Fruit fly (Drosophila melanogaster) whole organism, embryonic: ENCODE measurements around the gene CG43402.

Source experiments
- B-H1 ChIP-seq: fragments of 200-800 bp; sonication (Bioruptor generic); IDR thresholded peaks from 3 replicates; pipeline ENCODE4 v1.3.6; 2022; ENCODE audit warnings: missing biosample characterization, missing genetic modification characterization
- C15 ChIP-seq: fragments of 200-800 bp; sonication (Bioruptor generic); IDR thresholded peaks from 3 replicates; pipeline ENCODE4 v1.3.6; 2022; ENCODE audit warnings: missing biosample characterization, missing genetic modification characterization
- CG10565 ChIP-seq: fragments of 200-800 bp; sonication (Bioruptor generic); optimal IDR thresholded peaks from 3 replicates; lab custom pipeline; 2016; ENCODE audit warnings: missing biosample characterization, mild to moderate bottlenecking, missing genetic modification characterization
- CG12659 ChIP-seq: fragments of 200-800 bp; sonication (Bioruptor generic); optimal IDR thresholded peaks from 3 replicates; lab custom pipeline; 2017; ENCODE audit warnings: mild to moderate bottlenecking, missing biosample characterization, missing genetic modification reagents, missing genetic modification characterization
- CG13123 ChIP-seq: fragments of 200-800 bp; sonication (Bioruptor generic); optimal IDR thresholded peaks from 2 replicates; lab custom pipeline; 2016; ENCODE audit warnings: missing biosample characterization, missing genetic modification characterization
- CG13296 ChIP-seq: fragments of 200-800 bp; sonication (Bioruptor generic); optimal IDR thresholded peaks from 3 replicates; lab custom pipeline; 2018; ENCODE audit warnings: missing biosample characterization, mild to moderate bottlenecking, missing genetic modification characterization
- CG13894 ChIP-seq: fragments of 200-800 bp; sonication (Bioruptor generic); optimal IDR thresholded peaks from 3 replicates; lab custom pipeline; 2018; ENCODE audit warnings: missing biosample characterization, mild to moderate bottlenecking, missing genetic modification characterization, moderate library complexity
- CG14667 ChIP-seq: fragments of 200-800 bp; sonication (Bioruptor generic); IDR thresholded peaks from 2 replicates; pipeline ENCODE4 v1.3.6; 2022; ENCODE audit warnings: missing biosample characterization, missing genetic modification characterization
- CG14710 ChIP-seq: fragments of 200-800 bp; sonication (Bioruptor generic); optimal IDR thresholded peaks from 3 replicates; lab custom pipeline; 2019; ENCODE audit warnings: missing biosample characterization, mild to moderate bottlenecking, missing genetic modification characterization, moderate library complexity
- CG14965 ChIP-seq: fragments of 200-800 bp; sonication (Bioruptor generic); optimal IDR thresholded peaks from 2 replicates; lab custom pipeline; 2016; ENCODE audit warnings: missing biosample characterization, missing genetic modification characterization, borderline replicate concordance
- CG15011 ChIP-seq: fragments of 200-800 bp; sonication (Bioruptor generic); optimal IDR thresholded peaks from 3 replicates; lab custom pipeline; 2018; ENCODE audit warnings: missing biosample characterization, mild to moderate bottlenecking, missing genetic modification characterization
- CG2712 ChIP-seq: fragments of 200-800 bp; optimal IDR thresholded peaks from 3 replicates; lab custom pipeline; 2019; ENCODE audit warnings: missing biosample characterization, mild to moderate bottlenecking, missing genetic modification characterization, moderate library complexity
- CG33213 ChIP-seq: fragments of 200-800 bp; sonication (Bioruptor generic); optimal IDR thresholded peaks from 3 replicates; lab custom pipeline; 2016; ENCODE audit warnings: missing biosample characterization, missing genetic modification characterization
- CG6689 ChIP-seq: fragments of 200-800 bp; sonication (Bioruptor generic); IDR thresholded peaks from 2 replicates; pipeline ENCODE4 v1.3.6; 2022; ENCODE audit warnings: missing biosample characterization, missing genetic modification characterization
- CG7556 ChIP-seq: fragments of 200-800 bp; sonication (Bioruptor generic); optimal IDR thresholded peaks from 2 replicates; lab custom pipeline; 2017; ENCODE audit warnings: missing biosample characterization, mild to moderate bottlenecking, missing genetic modification characterization
- CG8388 ChIP-seq: fragments of 200-800 bp; sonication (Bioruptor generic); optimal IDR thresholded peaks from 2 replicates; lab custom pipeline; 2019; ENCODE audit warnings: missing biosample characterization, mild to moderate bottlenecking, missing genetic modification characterization, moderate library complexity
- CG9797 ChIP-seq: fragments of 200-800 bp; sonication (Bioruptor generic); optimal IDR thresholded peaks from 3 replicates; lab custom pipeline; 2018; ENCODE audit warnings: missing biosample characterization, mild to moderate bottlenecking, missing genetic modification characterization
- Deaf1 ChIP-seq: fragments of 200-800 bp; optimal IDR thresholded peaks from 3 replicates; lab custom pipeline; 2019; ENCODE audit warnings: missing biosample characterization, mild to moderate bottlenecking, missing genetic modification characterization, moderate library complexity
- Dll ChIP-seq: fragments of 200-800 bp; sonication (Bioruptor generic); IDR thresholded peaks from 4 replicates; pipeline ENCODE4 v1.3.6; 2022; ENCODE audit warnings: missing biosample characterization, missing genetic modification characterization; ENCODE audit not compliant: partially characterized antibody
- Dref ChIP-seq: fragments of 200-800 bp; sonication (Bioruptor generic); IDR thresholded peaks from 2 replicates; pipeline ENCODE4 v1.3.6; 2022; ENCODE audit warnings: missing biosample characterization, missing genetic modification characterization
- Drgx ChIP-seq: fragments of 200-800 bp; sonication (Bioruptor generic); IDR thresholded peaks from 2 replicates; pipeline ENCODE4 v1.3.6; 2022; ENCODE audit warnings: missing biosample characterization, missing genetic modification characterization
- Ets97D ChIP-seq: fragments of 200-800 bp; sonication (Bioruptor generic); optimal IDR thresholded peaks from 3 replicates; lab custom pipeline; 2016; ENCODE audit warnings: missing biosample characterization, missing genetic modification characterization
- Jarid2 ChIP-seq: fragments of 200-800 bp; sonication (Bioruptor generic); optimal IDR thresholded peaks from 3 replicates; lab custom pipeline; 2017; ENCODE audit warnings: mild to moderate bottlenecking, missing biosample characterization, missing genetic modification reagents, missing genetic modification characterization
- Nf-YA ChIP-seq: fragments of 200-800 bp; sonication (Bioruptor generic); IDR thresholded peaks from 2 replicates; pipeline ENCODE4 v1.3.6; 2022; ENCODE audit warnings: missing biosample characterization, missing genetic modification characterization
- Pdp1 ChIP-seq, 2 experiments: fragments of 200-800 bp; sonication (Bioruptor generic); optimal IDR thresholded peaks; 3 replicates each; lab custom pipeline; 2016; ENCODE audit warnings: missing biosample characterization in 2 of 2, missing genetic modification characterization in 2 of 2, mild to moderate bottlenecking in 1 of 2, moderate library complexity in 1 of 2
- Scr ChIP-seq: fragments of 200-800 bp; sonication (Bioruptor generic); IDR thresholded peaks from 2 replicates; pipeline ENCODE4 v1.3.6; 2022; ENCODE audit warnings: missing biosample characterization, missing genetic modification characterization; ENCODE audit not compliant: partially characterized antibody
- ac ChIP-seq: fragments of 200-800 bp; sonication (Bioruptor generic); optimal IDR thresholded peaks from 3 replicates; lab custom pipeline; 2017; ENCODE audit warnings: missing biosample characterization, mild to moderate bottlenecking, missing genetic modification characterization
- ap ChIP-seq: fragments of 200-800 bp; sonication (Bioruptor generic); IDR thresholded peaks from 2 replicates; pipeline ENCODE4 v1.3.6; 2022; ENCODE audit warnings: missing biosample characterization, missing genetic modification characterization
- cad ChIP-seq: fragments of >200 bp; optimal IDR thresholded peaks from 2 replicates; lab custom pipeline; 2017; ENCODE audit warnings: missing biosample characterization, missing genetic modification characterization
- chn ChIP-seq: fragments of 200-800 bp; sonication (Bioruptor generic); optimal IDR thresholded peaks from 2 replicates; lab custom pipeline; 2016; ENCODE audit warnings: missing biosample characterization, missing genetic modification characterization
- dati ChIP-seq: fragments of 200-800 bp; sonication (Bioruptor generic); IDR thresholded peaks from 2 replicates; pipeline ENCODE4 v1.3.6; 2022; ENCODE audit warnings: missing biosample characterization, missing genetic modification characterization
- dmrt99B ChIP-seq: fragments of 200-800 bp; sonication (Bioruptor generic); optimal IDR thresholded peaks from 2 replicates; lab custom pipeline; 2018; ENCODE audit warnings: missing biosample characterization, mild to moderate bottlenecking, missing genetic modification characterization, moderate library complexity
- dysf ChIP-seq: fragments of 200-800 bp; sonication (Bioruptor generic); IDR thresholded peaks from 3 replicates; pipeline ENCODE4 v1.3.6; 2022; ENCODE audit warnings: missing biosample characterization, missing genetic modification characterization
- esg ChIP-seq: fragments of 200-800 bp; sonication (Bioruptor generic); conservative IDR thresholded peaks from 2 replicates; pipeline ENCODE4 v1.3.6; 2022; ENCODE audit warnings: missing biosample characterization, missing genetic modification characterization
- gfzf ChIP-seq: fragments of 200-800 bp; sonication (Bioruptor generic); optimal IDR thresholded peaks from 2 replicates; lab custom pipeline; 2016; ENCODE audit warnings: missing biosample characterization, mild to moderate bottlenecking, missing genetic modification characterization, moderate library complexity
- grn ChIP-seq: fragments of 200-800 bp; sonication (Bioruptor generic); optimal IDR thresholded peaks from 3 replicates; lab custom pipeline; 2017; ENCODE audit warnings: missing biosample characterization, missing genetic modification characterization
- hkb ChIP-seq, 2 experiments: fragments of 200-800 bp in 1 of 2; fragments of >200 bp in 1 of 2; sonication (Bioruptor generic) in 1 of 2; IDR thresholded peaks in 1 of 2; optimal IDR thresholded peaks in 1 of 2; 2 replicates each; pipeline versions ENCODE4 v1.3.6 to Lab custom; 2017 to 2022; ENCODE audit warnings: missing biosample characterization in 1 of 2, missing genetic modification characterization in 1 of 2
- klu ChIP-seq: fragments of 200-800 bp; sonication (Bioruptor generic); IDR thresholded peaks from 2 replicates; pipeline ENCODE4 v1.3.6; 2022; ENCODE audit warnings: missing biosample characterization, missing genetic modification characterization
- lmd ChIP-seq: fragments of 200-800 bp; sonication (Bioruptor generic); IDR thresholded peaks from 2 replicates; pipeline ENCODE4 v1.3.6; 2022; ENCODE audit warnings: missing biosample characterization, missing genetic modification characterization
- mld ChIP-seq: fragments of 200-800 bp; sonication (Bioruptor generic); IDR thresholded peaks from 3 replicates; pipeline ENCODE4 v1.3.6; 2022; ENCODE audit warnings: missing biosample characterization, missing genetic modification characterization; ENCODE audit not compliant: partially characterized antibody
- phol ChIP-seq: fragments of 200-800 bp; sonication (Bioruptor generic); optimal IDR thresholded peaks from 3 replicates; lab custom pipeline; 2018; ENCODE audit warnings: missing biosample characterization, mild to moderate bottlenecking, missing genetic modification characterization, moderate library complexity
- prd ChIP-seq, 3 experiments: fragments of >200 bp in 2 of 3; fragments of 200-800 bp in 1 of 3; sonication (Bioruptor generic) in 1 of 3; optimal IDR thresholded peaks in 2 of 3; IDR thresholded peaks in 1 of 3; 2 replicates in 2 of 3; 3 replicates in 1 of 3; pipeline versions ENCODE4 v1.3.6 to Lab custom; 2017 to 2022; ENCODE audit warnings: missing biosample characterization in 1 of 3, missing genetic modification characterization in 1 of 3
- pzg ChIP-seq: fragments of 200-800 bp; sonication (Bioruptor generic); optimal IDR thresholded peaks from 3 replicates; lab custom pipeline; 2018; ENCODE audit warnings: missing biosample characterization, mild to moderate bottlenecking, missing genetic modification characterization, moderate library complexity
- twi ChIP-seq: fragments of 200-800 bp; optimal IDR thresholded peaks from 2 replicates; lab custom pipeline; 2019; ENCODE audit warnings: missing biosample characterization, mild to moderate bottlenecking, missing genetic modification characterization, moderate library complexity

CG43402 gene

dm6 chr2L:1485975-1486665 lies 43.7 kb downstream of the CG43402 start (continued):
- no peak for TF ChIP-seq grn (GFP tag; lab: Kevin White, UChicago)
- TF ChIP-seq lmd: peak; percentile 39; the same call in 1 of the 2 replicates
- TF ChIP-seq CG13894 (tag; lab: Kevin White, UChicago): peak; percentile 24
- TF ChIP-seq Pdp1 (GFP tag; optimal IDR thresholded peaks at IDR 0.05; lab: Kevin White, UChicago): peak in 1 of 2 experiments; percentile 12
- peak; percentile 27 for TF ChIP-seq CG2712 (tag; lab: Kevin White, UChicago)
- TF ChIP-seq CG13296 (GFP tag; lab: Kevin White, UChicago): no peak
- TF ChIP-seq chn (GFP tag; lab: Kevin White, UChicago): no peak
- no peak for TF ChIP-seq Nf-YA
- peak; percentile 25; the same call in 1 of the 3 replicates for TF ChIP-seq B-H1 (GFP tag; lab: Robert Waterston, UW)
- peak; percentile 18 for TF ChIP-seq cad (GFP tag; lab: Kevin White, UChicago)
- TF ChIP-seq Scr (GFP tag; lab: Robert Waterston, UW): no peak
- TF ChIP-seq Deaf1 (tag; lab: Kevin White, UChicago): no peak
- no peak for TF ChIP-seq CG12659 (GFP tag; lab: Kevin White, UChicago)
- TF ChIP-seq CG14965 (GFP tag; lab: Kevin White, UChicago): no peak
- TF ChIP-seq Drgx (GFP tag; lab: Robert Waterston, UW): peak; percentile 82
- no peak for TF ChIP-seq klu (GFP tag; lab: Robert Waterston, UW)
- no peak for TF ChIP-seq CG15011 (GFP tag; lab: Kevin White, UChicago)
- no peak for TF ChIP-seq CG9797 (GFP tag; lab: Kevin White, UChicago)
- TF ChIP-seq CG13123 (GFP tag; lab: Kevin White, UChicago): no peak
- no peak for TF ChIP-seq dati (GFP tag; lab: Robert Waterston, UW)
- TF ChIP-seq hkb (optimal IDR thresholded peaks at IDR 0.05; lab: Kevin White, UChicago): no peak
- no peak for TF ChIP-seq hkb (GFP tag; IDR thresholded peaks at IDR 0.05; lab: Robert Waterston, UW)
- peak; percentile 21; the same call in 1 of the 2 replicates for TF ChIP-seq CG14667 (GFP tag; lab: Robert Waterston, UW)
- TF ChIP-seq CG14710 (tag; lab: Kevin White, UChicago): no peak
- TF ChIP-seq C15 (GFP tag; lab: Robert Waterston, UW): 0 out of 3 replicates have a peak, but pooled peaks have one; percentile 42
- TF ChIP-seq gfzf: no peak
- TF ChIP-seq CG8388: peak; percentile 88
- TF ChIP-seq CG10565 (GFP tag; lab: Kevin White, UChicago): no peak
- TF ChIP-seq Dll: no peak
- peak; percentile 12 for TF ChIP-seq dmrt99B (tag; lab: Kevin White, UChicago)
- no peak for TF ChIP-seq pzg (GFP tag; lab: Kevin White, UChicago)
- TF ChIP-seq ac (GFP tag; lab: Kevin White, UChicago): no peak
- no peak for TF ChIP-seq CG33213 (GFP tag; lab: Kevin White, UChicago)
- TF ChIP-seq CG6689 (GFP tag; lab: Robert Waterston, UW): peak; percentile 44; the same call in 1 of the 2 replicates
- TF ChIP-seq mld (GFP tag; lab: Robert Waterston, UW): no peak
- no peak for TF ChIP-seq CG7556 (GFP tag; lab: Kevin White, UChicago)
- peak; percentile 49 for TF ChIP-seq twi (tag; lab: Kevin White, UChicago)
- TF ChIP-seq Jarid2 (GFP tag; lab: Kevin White, UChicago): peak; percentile 14
- 0 out of 2 replicates have a peak, but pooled peaks have one; percentile 12 for TF ChIP-seq ap (GFP tag; lab: Robert Waterston, UW)
- TF ChIP-seq dysf (GFP tag; lab: Robert Waterston, UW): peak; percentile 46; the same call in 1 of the 3 replicates
- peak; percentile 21; the same call in 1 of the 2 replicates for TF ChIP-seq Dref (GFP tag; lab: Robert Waterston, UW)
- no peak for TF ChIP-seq prd (optimal IDR thresholded peaks at IDR 0.05; lab: Kevin White, UChicago)
- TF ChIP-seq prd (GFP tag; IDR thresholded peaks at IDR 0.05; lab: Robert Waterston, UW): peak; percentile 70
- peak; percentile 43 for TF ChIP-seq phol (tag; lab: Kevin White, UChicago)
- TF ChIP-seq esg (GFP tag; lab: Robert Waterston, UW): 0 out of 2 replicates have a peak, but pooled peaks have one; percentile 7
- TF ChIP-seq Ets97D (GFP tag; lab: Kevin White, UChicago): no peak
- TF ChIP-seq, all 482 proteins: peak for 67
